Fruit fly (Drosophila melanogaster) whole organism, embryonic: ENCODE measurements around the gene RapGAP1.

Experiments
- Abd-B ChIP-seq: fragments of 200-800 bp; sonication (Bioruptor generic); optimal IDR thresholded peaks from 2 replicates; lab custom pipeline; 2018; ENCODE audit warnings: missing biosample characterization, mild to moderate bottlenecking, missing genetic modification characterization, moderate library complexity
- CG1024 ChIP-seq: fragments of 200-800 bp; sonication (Bioruptor generic); IDR thresholded peaks from 2 replicates; pipeline ENCODE4 v1.3.6; 2022; ENCODE audit warnings: missing biosample characterization, missing genetic modification characterization
- CG10431 ChIP-seq: fragments of 200-800 bp; sonication (Bioruptor generic); optimal IDR thresholded peaks from 3 replicates; lab custom pipeline; 2018; ENCODE audit warnings: missing biosample characterization, mild to moderate bottlenecking, missing genetic modification characterization
- CG10543 ChIP-seq: fragments of 200-800 bp; sonication (Bioruptor generic); optimal IDR thresholded peaks from 3 replicates; lab custom pipeline; 2017; ENCODE audit warnings: missing biosample characterization, mild to moderate bottlenecking, missing genetic modification characterization, moderate library complexity
- CG11085 ChIP-seq: fragments of 200-800 bp; sonication (Bioruptor generic); IDR thresholded peaks from 2 replicates; pipeline ENCODE4 v1.3.6; 2022; ENCODE audit warnings: missing biosample characterization, missing genetic modification characterization
- CG12104 ChIP-seq: fragments of 200-800 bp; sonication (Bioruptor generic); optimal IDR thresholded peaks from 3 replicates; lab custom pipeline; 2016; ENCODE audit warnings: missing biosample characterization, missing genetic modification characterization
- CG12744 ChIP-seq: fragments of 200-800 bp; sonication (Bioruptor generic); optimal IDR thresholded peaks from 2 replicates; lab custom pipeline; 2016; ENCODE audit warnings: missing biosample characterization, missing genetic modification characterization
- CG12942 ChIP-seq: fragments of 200-800 bp; sonication (Bioruptor generic); optimal IDR thresholded peaks from 3 replicates; lab custom pipeline; 2016; ENCODE audit warnings: missing biosample characterization, missing genetic modification characterization
- CG13287 ChIP-seq: fragments of 200-800 bp; sonication (Bioruptor generic); IDR thresholded peaks from 2 replicates; pipeline ENCODE4 v1.3.6; 2022; ENCODE audit warnings: missing biosample characterization, missing genetic modification characterization; ENCODE audit not compliant: partially characterized antibody
- CG13296 ChIP-seq: fragments of 200-800 bp; sonication (Bioruptor generic); optimal IDR thresholded peaks from 3 replicates; lab custom pipeline; 2018; ENCODE audit warnings: missing biosample characterization, mild to moderate bottlenecking, missing genetic modification characterization
- CG13624 ChIP-seq: fragments of 200-800 bp; sonication (Bioruptor generic); optimal IDR thresholded peaks from 2 replicates; lab custom pipeline; 2016; ENCODE audit warnings: missing biosample characterization, missing genetic modification characterization
- CG15479 ChIP-seq: fragments of 200-800 bp; sonication (Bioruptor generic); optimal IDR thresholded peaks from 3 replicates; lab custom pipeline; 2019; ENCODE audit warnings: missing biosample characterization, mild to moderate bottlenecking, missing genetic modification characterization, moderate library complexity
- CG17359 ChIP-seq: fragments of 200-800 bp; sonication (Bioruptor generic); optimal IDR thresholded peaks from 3 replicates; lab custom pipeline; 2018; ENCODE audit warnings: missing biosample characterization, mild to moderate bottlenecking, missing genetic modification characterization, moderate library complexity
- CG17568 ChIP-seq: fragments of 200-800 bp; sonication (Bioruptor generic); optimal IDR thresholded peaks from 2 replicates; lab custom pipeline; 2018; ENCODE audit warnings: missing biosample characterization, mild to moderate bottlenecking, missing genetic modification characterization, moderate library complexity
- CG18619 ChIP-seq: fragments of 200-800 bp; sonication (Bioruptor generic); optimal IDR thresholded peaks from 3 replicates; lab custom pipeline; 2017; ENCODE audit warnings: missing biosample characterization, mild to moderate bottlenecking, missing genetic modification characterization
- CG2199 ChIP-seq: fragments of 200-800 bp; sonication (Bioruptor generic); IDR thresholded peaks from 3 replicates; pipeline ENCODE4 v1.3.6; 2022; ENCODE audit warnings: missing biosample characterization, missing genetic modification characterization
- CG3726 ChIP-seq: fragments of 200-800 bp; sonication (Bioruptor generic); IDR thresholded peaks from 3 replicates; pipeline ENCODE4, ENCODE4 v1.3.6; 2022; ENCODE audit warnings: missing biosample characterization, missing genetic modification characterization
- CG4820 ChIP-seq: fragments of 200-800 bp; sonication (Bioruptor generic); optimal IDR thresholded peaks from 3 replicates; lab custom pipeline; 2016; ENCODE audit warnings: missing biosample characterization, missing genetic modification characterization
- CG6175 ChIP-seq: fragments of 200-800 bp; sonication (Bioruptor generic); IDR thresholded peaks from 3 replicates; pipeline ENCODE4 v1.3.6; 2022; ENCODE audit warnings: missing biosample characterization, missing genetic modification characterization
- CG6683 ChIP-seq: fragments of 200-800 bp; sonication (Bioruptor generic); optimal IDR thresholded peaks from 2 replicates; lab custom pipeline; 2017; ENCODE audit warnings: missing biosample characterization, mild to moderate bottlenecking, missing genetic modification characterization, missing genetic modification reagents
- CG7786 ChIP-seq: fragments of 200-800 bp; sonication (Bioruptor generic); optimal IDR thresholded peaks from 2 replicates; lab custom pipeline; 2016; ENCODE audit warnings: missing biosample characterization, missing genetic modification characterization
- Dip3 ChIP-seq: fragments of 200-800 bp; sonication (Bioruptor generic); optimal IDR thresholded peaks from 3 replicates; lab custom pipeline; 2016; ENCODE audit warnings: missing biosample characterization, missing genetic modification characterization
- Doc2 ChIP-seq: fragments of 200-800 bp; sonication (Bioruptor generic); IDR thresholded peaks from 2 replicates; pipeline ENCODE4 v1.3.6; 2022; ENCODE audit warnings: missing biosample characterization, missing genetic modification characterization
- Ets97D ChIP-seq: fragments of 200-800 bp; sonication (Bioruptor generic); optimal IDR thresholded peaks from 3 replicates; lab custom pipeline; 2016; ENCODE audit warnings: missing biosample characterization, missing genetic modification characterization
- Hr39 ChIP-seq: fragments of >200 bp; optimal IDR thresholded peaks from 2 replicates; lab custom pipeline; 2017
- Jarid2 ChIP-seq: fragments of 200-800 bp; sonication (Bioruptor generic); optimal IDR thresholded peaks from 3 replicates; lab custom pipeline; 2017; ENCODE audit warnings: mild to moderate bottlenecking, missing biosample characterization, missing genetic modification reagents, missing genetic modification characterization
- Mad ChIP-seq: fragments of 200-800 bp; sonication (Bioruptor generic); optimal IDR thresholded peaks from 2 replicates; lab custom pipeline; 2016; ENCODE audit warnings: missing biosample characterization, missing genetic modification characterization
- Max ChIP-seq: fragments of 200-800 bp; sonication (Bioruptor generic); optimal IDR thresholded peaks from 2 replicates; lab custom pipeline; 2016; ENCODE audit warnings: missing biosample characterization, mild to moderate bottlenecking, missing genetic modification characterization
- Meics ChIP-seq: fragments of 200-800 bp; sonication (Bioruptor generic); optimal IDR thresholded peaks from 2 replicates; lab custom pipeline; 2017; ENCODE audit warnings: missing biosample characterization, mild to moderate bottlenecking, missing genetic modification characterization
- NC2β ChIP-seq: fragments of 200-800 bp; sonication (Bioruptor generic); optimal IDR thresholded peaks from 2 replicates; lab custom pipeline; 2016; ENCODE audit warnings: missing biosample characterization, missing genetic modification characterization
- Nf-YC ChIP-seq: fragments of 200-800 bp; optimal IDR thresholded peaks from 3 replicates; lab custom pipeline; 2019; ENCODE audit warnings: missing biosample characterization, mild to moderate bottlenecking, missing genetic modification characterization, moderate library complexity
- PHDP ChIP-seq: fragments of 200-800 bp; sonication (Bioruptor generic); optimal IDR thresholded peaks from 3 replicates; lab custom pipeline; 2018; ENCODE audit warnings: missing biosample characterization, mild to moderate bottlenecking, missing genetic modification characterization, moderate library complexity
- Ravus ChIP-seq: fragments of 200-800 bp; sonication (Bioruptor generic); IDR thresholded peaks from 2 replicates; pipeline ENCODE4 v1.3.6; 2022; ENCODE audit warnings: missing biosample characterization, missing genetic modification characterization
- Sin3A ChIP-seq: fragments of >200 bp; optimal IDR thresholded peaks from 2 replicates; lab custom pipeline; 2018
- TFAM ChIP-seq: fragments of 200-800 bp; sonication (Bioruptor generic); optimal IDR thresholded peaks from 2 replicates; lab custom pipeline; 2017; ENCODE audit warnings: missing biosample characterization, missing genetic modification characterization, inconsistent platforms
- Taf1 ChIP-seq: fragments of 200-800 bp; sonication (Bioruptor generic); IDR thresholded peaks from 2 replicates; pipeline ENCODE4 v1.3.6; 2022; ENCODE audit warnings: missing biosample characterization, missing genetic modification characterization
- ap ChIP-seq: fragments of 200-800 bp; sonication (Bioruptor generic); IDR thresholded peaks from 2 replicates; pipeline ENCODE4 v1.3.6; 2022; ENCODE audit warnings: missing biosample characterization, missing genetic modification characterization
- crp ChIP-seq, 2 experiments: fragments of 200-800 bp; sonication (Bioruptor generic); optimal IDR thresholded peaks; 2 replicates in 1 of 2; 3 replicates in 1 of 2; lab custom pipeline; 2017; ENCODE audit warnings: missing biosample characterization in 2 of 2, missing genetic modification characterization in 2 of 2, mild to moderate bottlenecking in 1 of 2, moderate library complexity in 1 of 2
- dmrt99B ChIP-seq: fragments of 200-800 bp; sonication (Bioruptor generic); optimal IDR thresholded peaks from 2 replicates; lab custom pipeline; 2018; ENCODE audit warnings: missing biosample characterization, mild to moderate bottlenecking, missing genetic modification characterization, moderate library complexity
- ems ChIP-seq: fragments of 200-800 bp; sonication (Bioruptor generic); optimal IDR thresholded peaks from 3 replicates; lab custom pipeline; 2016; ENCODE audit warnings: missing biosample characterization, missing genetic modification characterization
- en ChIP-seq: fragments of 200-800 bp; sonication (Bioruptor generic); optimal IDR thresholded peaks from 2 replicates; lab custom pipeline; 2016; ENCODE audit warnings: missing biosample characterization, missing genetic modification characterization
- gem ChIP-seq: fragments of 200-800 bp; sonication (Bioruptor generic); optimal IDR thresholded peaks from 2 replicates; lab custom pipeline; 2019; ENCODE audit warnings: missing biosample characterization, mild to moderate bottlenecking, missing genetic modification characterization, moderate library complexity
- hth ChIP-seq: fragments of >200 bp; optimal IDR thresholded peaks from 2 replicates; lab custom pipeline; 2017; ENCODE audit warnings: inconsistent platforms
- inv ChIP-seq: fragments of 200-800 bp; sonication (Bioruptor generic); IDR thresholded peaks from 2 replicates; pipeline ENCODE4 v1.3.6; 2022; ENCODE audit warnings: missing biosample characterization, missing genetic modification characterization; ENCODE audit not compliant: partially characterized antibody
- peb ChIP-seq: fragments of 200-800 bp; sonication (Bioruptor generic); IDR thresholded peaks from 2 replicates; pipeline ENCODE4 v1.3.6; 2022; ENCODE audit warnings: missing biosample characterization, missing genetic modification characterization
- rib ChIP-seq: fragments of 200-800 bp; sonication (Bioruptor generic); IDR thresholded peaks from 2 replicates; pipeline ENCODE4 v1.3.6; 2022; ENCODE audit warnings: missing biosample characterization, missing genetic modification characterization
- salm ChIP-seq: fragments of 200-800 bp; sonication (Bioruptor generic); optimal IDR thresholded peaks from 2 replicates; lab custom pipeline; 2018; ENCODE audit warnings: missing biosample characterization, mild to moderate bottlenecking, missing genetic modification characterization
- tin ChIP-seq: fragments of 200-800 bp; sonication (Bioruptor generic); optimal IDR thresholded peaks from 3 replicates; lab custom pipeline; 2016; ENCODE audit warnings: missing biosample characterization, missing genetic modification characterization
- trh ChIP-seq: fragments of 200-800 bp; sonication (Bioruptor generic); optimal IDR thresholded peaks from 2 replicates; lab custom pipeline; 2016; ENCODE audit warnings: missing biosample characterization, missing genetic modification characterization
- wor ChIP-seq: fragments of 200-800 bp; sonication (Bioruptor generic); IDR thresholded peaks from 2 replicates; pipeline ENCODE4 v1.3.6; 2022; ENCODE audit warnings: missing biosample characterization, missing genetic modification characterization
- yki ChIP-seq: fragments of >200 bp; optimal IDR thresholded peaks from 3 replicates; lab custom pipeline; 2018
- zfh2 ChIP-seq: fragments of 200-800 bp; sonication (Bioruptor generic); optimal IDR thresholded peaks from 2 replicates; lab custom pipeline; 2016; ENCODE audit warnings: missing biosample characterization, missing genetic modification characterization

Gene RapGAP1

dm6 chr2L:7532644-7533324 lies 46.0 kb downstream of the RapGAP1 start (continued):
- TF ChIP-seq Ravus (no peak), CG7786 (GFP tag; lab: Kevin White, UChicago) (peak; percentile 44), CG6175 (no peak), Dip3 (no peak), salm (tag; lab: Kevin White, UChicago) (no peak), Sin3A (no peak), CG6683 (GFP tag; lab: Kevin White, UChicago) (no peak), CG12104 (GFP tag; lab: Kevin White, UChicago) (no peak), Taf1 (no peak), CG13624 (no peak), Doc2 (GFP tag; lab: Robert Waterston, UW) (no peak), wor (GFP tag; lab: Robert Waterston, UW) (no peak), Abd-B (no peak), Jarid2 (GFP tag; lab: Kevin White, UChicago) (no peak), trh (GFP tag; lab: Kevin White, UChicago) (no peak), CG18619 (GFP tag; lab: Kevin White, UChicago) (peak; percentile 22), ap (GFP tag; lab: Robert Waterston, UW) (no peak), CG10431 (no peak), CG11085 (GFP tag; lab: Robert Waterston, UW) (no peak), crp (GFP tag; optimal IDR thresholded peaks at IDR 0.05; lab: Kevin White, UChicago) (no peak), CG13296 (GFP tag; lab: Kevin White, UChicago) (no peak), CG17359 (tag; lab: Kevin White, UChicago) (peak; percentile 10), CG1024 (GFP tag; lab: Robert Waterston, UW) (no peak), rib (no peak), Nf-YC (tag; lab: Kevin White, UChicago) (no peak), en (no peak), CG10543 (GFP tag; lab: Kevin White, UChicago) (no peak), CG13287 (GFP tag; lab: Robert Waterston, UW) (no peak), CG15479 (GFP tag; lab: Kevin White, UChicago) (peak; percentile 72), CG4820 (GFP tag; lab: Kevin White, UChicago) (no peak), CG12744 (GFP tag; lab: Kevin White, UChicago) (peak; percentile 0), yki (no peak), hth (no peak), tin (GFP tag; lab: Kevin White, UChicago) (peak; percentile 31), NC2β (no peak), gem (tag; lab: Kevin White, UChicago) (peak; percentile 75), Mad (no peak), inv (GFP tag; lab: Robert Waterston, UW) (no peak), CG2199 (GFP tag; lab: Robert Waterston, UW) (peak; percentile 60; the same call in 2 of the 3 replicates), Max (no peak), Hr39 (lab: Kevin White, UChicago) (no peak), CG12942 (GFP tag; lab: Kevin White, UChicago) (no peak), CG17568 (GFP tag; lab: Kevin White, UChicago) (no peak), dmrt99B (tag; lab: Kevin White, UChicago) (no peak), zfh2 (GFP tag; lab: Kevin White, UChicago) (no peak), ems (GFP tag; lab: Kevin White, UChicago) (no peak), Ets97D (GFP tag; lab: Kevin White, UChicago) (no peak), PHDP (tag; lab: Kevin White, UChicago) (peak; percentile 3), Meics (no peak), peb (GFP tag; lab: Robert Waterston, UW) (peak; percentile 30; the same call in 1 of the 2 replicates), TFAM (GFP tag; lab: Kevin White, UChicago) (no peak), CG3726 (no peak)
